Fruit fly (Drosophila melanogaster) whole organism, embryonic: ENCODE results near the gene Prat.

Source experiments
- Antp ChIP-seq: fragments of 200-800 bp; sonication (Bioruptor generic); optimal IDR thresholded peaks from 3 replicates; lab custom pipeline; 2016; ENCODE audit warnings: missing biosample characterization, missing genetic modification characterization
- Asciz ChIP-seq: fragments of 200-800 bp; sonication (Bioruptor generic); optimal IDR thresholded peaks from 2 replicates; lab custom pipeline; 2017; ENCODE audit warnings: missing biosample characterization, mild to moderate bottlenecking, missing genetic modification characterization, missing genetic modification reagents
- BEAF-32 ChIP-seq: fragments of 200-800 bp; sonication (Bioruptor generic); optimal IDR thresholded peaks from 3 replicates; lab custom pipeline; 2017; ENCODE audit warnings: missing biosample characterization, missing genetic modification characterization, mild to moderate bottlenecking, moderate library complexity, missing genetic modification reagents
- Blimp-1 ChIP-seq: fragments of 200-800 bp; sonication (Bioruptor generic); optimal IDR thresholded peaks from 3 replicates; lab custom pipeline; 2018; ENCODE audit warnings: missing biosample characterization, missing genetic modification characterization, mild to moderate bottlenecking, moderate library complexity, missing genetic modification reagents
- CG10267 ChIP-seq: fragments of 200-800 bp; sonication (Bioruptor generic); optimal IDR thresholded peaks from 2 replicates; lab custom pipeline; 2018; ENCODE audit warnings: missing biosample characterization, mild to moderate bottlenecking, missing genetic modification characterization, moderate library complexity
- CG10654 ChIP-seq: fragments of 200-800 bp; sonication (Bioruptor generic); optimal IDR thresholded peaks from 2 replicates; lab custom pipeline; 2016; ENCODE audit warnings: missing biosample characterization, missing genetic modification characterization
- CG12769 ChIP-seq: fragments of 200-800 bp; sonication (Bioruptor generic); optimal IDR thresholded peaks from 2 replicates; lab custom pipeline; 2019; ENCODE audit warnings: missing biosample characterization, mild to moderate bottlenecking, missing genetic modification characterization, moderate library complexity
- CG13775 ChIP-seq: fragments of 200-800 bp; sonication (Bioruptor generic); optimal IDR thresholded peaks from 3 replicates; lab custom pipeline; 2017; ENCODE audit warnings: missing biosample characterization, mild to moderate bottlenecking, missing genetic modification characterization
- CG14441 ChIP-seq: fragments of 200-800 bp; sonication (Bioruptor generic); IDR thresholded peaks from 2 replicates; pipeline ENCODE4 v1.3.6; 2022; ENCODE audit warnings: missing biosample characterization, missing genetic modification characterization
- CG15479 ChIP-seq: fragments of 200-800 bp; sonication (Bioruptor generic); optimal IDR thresholded peaks from 3 replicates; lab custom pipeline; 2019; ENCODE audit warnings: missing biosample characterization, mild to moderate bottlenecking, missing genetic modification characterization, moderate library complexity
- CG1647 ChIP-seq: fragments of 200-800 bp; sonication (Bioruptor generic); optimal IDR thresholded peaks from 3 replicates; lab custom pipeline; 2016; ENCODE audit warnings: missing biosample characterization, missing genetic modification characterization
- CG18476 ChIP-seq: fragments of 200-800 bp; sonication (Bioruptor generic); optimal IDR thresholded peaks from 2 replicates; lab custom pipeline; 2016; ENCODE audit warnings: missing biosample characterization, mild to moderate bottlenecking, missing genetic modification characterization
- CG31224 ChIP-seq: fragments of 200-800 bp; sonication (Bioruptor generic); IDR thresholded peaks from 2 replicates; pipeline ENCODE4 v1.3.6; 2022; ENCODE audit warnings: missing biosample characterization, missing genetic modification characterization
- CG32767 ChIP-seq: fragments of 200-800 bp; sonication (Bioruptor generic); IDR thresholded peaks from 2 replicates; pipeline ENCODE4 v1.3.6; 2022; ENCODE audit warnings: missing biosample characterization, missing genetic modification characterization
- CG34224 ChIP-seq: fragments of 200-800 bp; sonication (Bioruptor generic); IDR thresholded peaks from 3 replicates; pipeline ENCODE4 v1.3.6; 2022; ENCODE audit warnings: missing biosample characterization, missing genetic modification characterization; ENCODE audit not compliant: partially characterized antibody
- CG3847 ChIP-seq: fragments of 200-800 bp; sonication (Bioruptor generic); IDR thresholded peaks from 2 replicates; pipeline ENCODE4 v1.3.6; 2022; ENCODE audit warnings: missing biosample characterization, missing genetic modification characterization
- CG4328 ChIP-seq: fragments of 200-800 bp; sonication (Bioruptor generic); optimal IDR thresholded peaks from 3 replicates; lab custom pipeline; 2017; ENCODE audit warnings: missing biosample characterization, missing genetic modification reagents, missing genetic modification characterization
- CG43689 ChIP-seq: fragments of 200-800 bp; sonication (Bioruptor generic); IDR thresholded peaks from 2 replicates; pipeline ENCODE4 v1.3.6; 2022; ENCODE audit warnings: missing biosample characterization, missing genetic modification characterization
- CG4404 ChIP-seq: fragments of 200-800 bp; sonication (Bioruptor generic); IDR thresholded peaks from 2 replicates; pipeline ENCODE4 v1.3.6; 2022; ENCODE audit warnings: missing biosample characterization, missing genetic modification characterization
- CG6175 ChIP-seq: fragments of 200-800 bp; sonication (Bioruptor generic); IDR thresholded peaks from 3 replicates; pipeline ENCODE4 v1.3.6; 2022; ENCODE audit warnings: missing biosample characterization, missing genetic modification characterization
- Drgx ChIP-seq: fragments of 200-800 bp; sonication (Bioruptor generic); IDR thresholded peaks from 2 replicates; pipeline ENCODE4 v1.3.6; 2022; ENCODE audit warnings: missing biosample characterization, missing genetic modification characterization
- E2f1 ChIP-seq: fragments of 200-800 bp; sonication (Bioruptor generic); IDR thresholded peaks from 2 replicates; pipeline ENCODE4 v1.3.6; 2022; ENCODE audit warnings: missing biosample characterization, missing genetic modification characterization
- H15 ChIP-seq: fragments of 200-800 bp; sonication (Bioruptor generic); IDR thresholded peaks from 3 replicates; pipeline ENCODE4 v1.3.6; 2022; ENCODE audit warnings: missing biosample characterization, missing genetic modification characterization
- Hr51 ChIP-seq, 2 experiments: fragments of 200-800 bp; sonication (Bioruptor generic); optimal IDR thresholded peaks; 2 replicates in 1 of 2; 3 replicates in 1 of 2; lab custom pipeline; 2016 to 2018; ENCODE audit warnings: missing biosample characterization in 2 of 2, missing genetic modification characterization in 2 of 2, mild to moderate bottlenecking in 1 of 2, moderate library complexity in 1 of 2
- NK7.1 ChIP-seq: fragments of 200-800 bp; sonication (Bioruptor generic); optimal IDR thresholded peaks from 3 replicates; lab custom pipeline; 2016; ENCODE audit warnings: missing biosample characterization, missing genetic modification characterization
- Nf-YB ChIP-seq: fragments of 200-800 bp; sonication (Bioruptor generic); optimal IDR thresholded peaks from 3 replicates; lab custom pipeline; 2019; ENCODE audit warnings: missing biosample characterization, mild to moderate bottlenecking, missing genetic modification characterization, moderate library complexity
- Ssrp ChIP-seq: fragments of 200-800 bp; sonication (Bioruptor generic); optimal IDR thresholded peaks from 2 replicates; lab custom pipeline; 2018; ENCODE audit warnings: missing biosample characterization, mild to moderate bottlenecking, missing genetic modification characterization, moderate library complexity
- bowl ChIP-seq: fragments of 200-800 bp; sonication (Bioruptor generic); IDR thresholded peaks from 2 replicates; pipeline ENCODE4 v1.3.6; 2022; ENCODE audit warnings: missing biosample characterization, missing genetic modification characterization
- br ChIP-seq: fragments of >200 bp; optimal IDR thresholded peaks from 2 replicates; lab custom pipeline; 2017
- btn ChIP-seq: fragments of 200-800 bp; sonication (Bioruptor generic); optimal IDR thresholded peaks from 2 replicates; lab custom pipeline; 2016; ENCODE audit warnings: missing biosample characterization, missing genetic modification characterization
- cas ChIP-seq: fragments of 200-800 bp; sonication (Bioruptor generic); IDR thresholded peaks from 2 replicates; pipeline ENCODE4 v1.3.6; 2022; ENCODE audit warnings: missing biosample characterization, missing genetic modification characterization
- ci ChIP-seq: fragments of 200-800 bp; sonication (Bioruptor generic); IDR thresholded peaks from 3 replicates; pipeline ENCODE4 v1.3.6; 2022; ENCODE audit warnings: missing biosample characterization, missing genetic modification characterization
- crp ChIP-seq, 2 experiments: fragments of 200-800 bp; sonication (Bioruptor generic); optimal IDR thresholded peaks; 2 replicates in 1 of 2; 3 replicates in 1 of 2; lab custom pipeline; 2017; ENCODE audit warnings: missing biosample characterization in 2 of 2, missing genetic modification characterization in 2 of 2, mild to moderate bottlenecking in 1 of 2, moderate library complexity in 1 of 2
- dysf ChIP-seq: fragments of 200-800 bp; sonication (Bioruptor generic); IDR thresholded peaks from 3 replicates; pipeline ENCODE4 v1.3.6; 2022; ENCODE audit warnings: missing biosample characterization, missing genetic modification characterization
- en ChIP-seq: fragments of 200-800 bp; sonication (Bioruptor generic); optimal IDR thresholded peaks from 2 replicates; lab custom pipeline; 2016; ENCODE audit warnings: missing biosample characterization, missing genetic modification characterization
- eyg ChIP-seq: fragments of 200-800 bp; sonication (Bioruptor generic); optimal IDR thresholded peaks from 3 replicates; lab custom pipeline; 2016; ENCODE audit warnings: missing biosample characterization, missing genetic modification characterization
- fd96Cb ChIP-seq: fragments of 200-800 bp; sonication (Bioruptor generic); optimal IDR thresholded peaks from 2 replicates; lab custom pipeline; 2018; ENCODE audit warnings: missing biosample characterization, mild to moderate bottlenecking, missing genetic modification characterization, moderate library complexity
- gsb ChIP-seq: fragments of 200-800 bp; sonication (Bioruptor generic); IDR thresholded peaks from 2 replicates; pipeline ENCODE4 v1.3.6; 2022; ENCODE audit warnings: missing biosample characterization, missing genetic modification characterization
- her ChIP-seq: fragments of 200-800 bp; sonication (Bioruptor generic); optimal IDR thresholded peaks from 2 replicates; lab custom pipeline; 2016; ENCODE audit warnings: missing biosample characterization, missing genetic modification characterization
- hth ChIP-seq: fragments of >200 bp; optimal IDR thresholded peaks from 2 replicates; lab custom pipeline; 2017; ENCODE audit warnings: inconsistent platforms
- pho ChIP-seq: fragments of 200-800 bp; sonication (Bioruptor generic); optimal IDR thresholded peaks from 2 replicates; lab custom pipeline; 2016; ENCODE audit warnings: missing biosample characterization, missing genetic modification characterization
- pnt ChIP-seq: fragments of 200-800 bp; sonication (Bioruptor generic); optimal IDR thresholded peaks from 3 replicates; lab custom pipeline; 2016; ENCODE audit warnings: missing biosample characterization, missing genetic modification characterization
- pum ChIP-seq: fragments of 200-800 bp; sonication (Bioruptor generic); optimal IDR thresholded peaks from 2 replicates; lab custom pipeline; 2016; ENCODE audit warnings: missing biosample characterization, missing genetic modification characterization
- schlank ChIP-seq: fragments of 200-800 bp; sonication (Bioruptor generic); optimal IDR thresholded peaks from 2 replicates; lab custom pipeline; 2018; ENCODE audit warnings: missing biosample characterization, mild to moderate bottlenecking, missing genetic modification characterization
- scrt ChIP-seq: fragments of 200-800 bp; sonication (Bioruptor generic); optimal IDR thresholded peaks from 2 replicates; lab custom pipeline; 2018; ENCODE audit warnings: missing biosample characterization, mild to moderate bottlenecking, missing genetic modification characterization, moderate library complexity
- seq ChIP-seq: fragments of 200-800 bp; sonication (Bioruptor generic); IDR thresholded peaks from 2 replicates; pipeline ENCODE4 v1.3.6; 2022; ENCODE audit warnings: missing biosample characterization, missing genetic modification characterization
- sob ChIP-seq: fragments of 200-800 bp; sonication (Bioruptor generic); IDR thresholded peaks from 2 replicates; pipeline ENCODE4 v1.3.6; 2022; ENCODE audit warnings: missing biosample characterization, missing genetic modification characterization
- tgo ChIP-seq: fragments of 200-800 bp; sonication (Bioruptor generic); IDR thresholded peaks from 3 replicates; pipeline ENCODE4 v1.3.6; 2022; ENCODE audit warnings: missing biosample characterization, missing genetic modification characterization
- toy ChIP-seq: fragments of 200-800 bp; sonication (Bioruptor generic); IDR thresholded peaks from 2 replicates; pipeline ENCODE4 v1.3.6; 2022; ENCODE audit warnings: missing biosample characterization, missing genetic modification characterization
- unpg ChIP-seq: fragments of 200-800 bp; sonication (Bioruptor generic); optimal IDR thresholded peaks from 3 replicates; lab custom pipeline; 2018; ENCODE audit warnings: missing biosample characterization, mild to moderate bottlenecking, missing genetic modification characterization, moderate library complexity
- vvl ChIP-seq: fragments of 200-800 bp; sonication (Bioruptor generic); IDR thresholded peaks from 2 replicates; pipeline ENCODE4 v1.3.6; 2022; ENCODE audit warnings: missing biosample characterization, missing genetic modification characterization
- zfh1 ChIP-seq: fragments of 200-800 bp; sonication (Bioruptor generic); IDR thresholded peaks from 3 replicates; pipeline ENCODE4 v1.3.6; 2022; ENCODE audit warnings: missing biosample characterization, missing genetic modification characterization

Prat gene

DNA sequence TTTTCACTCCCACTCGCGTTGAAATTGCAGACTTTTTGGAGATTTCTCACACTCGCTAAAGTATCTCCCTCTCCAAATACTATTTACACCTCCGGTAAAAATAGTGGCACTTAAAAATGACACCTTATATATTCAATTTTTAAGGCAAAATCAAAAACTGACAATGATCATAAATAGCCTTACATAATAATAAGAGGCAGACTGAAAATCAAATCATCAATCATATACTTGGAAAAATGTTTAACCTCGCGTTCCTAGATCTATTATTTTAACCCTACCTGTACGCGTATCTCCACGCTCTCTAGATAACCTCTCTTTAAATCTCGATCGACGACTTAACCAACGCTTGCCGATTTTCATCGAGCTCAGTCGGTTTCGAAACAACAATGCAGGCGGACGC is 16.1 kb downstream of the Prat start (continued):
- TF ChIP-seq H15 (GFP tag; lab: Robert Waterston, UW) (peak; percentile 60; the same call in 1 of the 3 replicates), tgo (GFP tag; lab: Robert Waterston, UW) (peak; percentile 82), CG13775 (peak; percentile 53), fd96Cb (tag; lab: Kevin White, UChicago) (peak; percentile 16), bowl (GFP tag; lab: Robert Waterston, UW) (peak; percentile 7; the same call in 1 of the 2 replicates), br (no peak), CG10267 (tag; lab: Kevin White, UChicago) (peak; percentile 49), ci (peak; percentile 44; the same call in 1 of the 3 replicates), dysf (GFP tag; lab: Robert Waterston, UW) (peak; percentile 88), CG15479 (no peak), CG10654 (GFP tag; lab: Kevin White, UChicago) (peak; percentile 41), en (GFP tag; lab: Kevin White, UChicago) (peak; percentile 11), crp (GFP tag; optimal IDR thresholded peaks at IDR 0.05; lab: Kevin White, UChicago) (no peak), cas (GFP tag; lab: Robert Waterston, UW) (peak; percentile 79), CG6175 (GFP tag; lab: Robert Waterston, UW) (peak; percentile 73; the same call in 1 of the 3 replicates), Antp (peak; percentile 48), pum (GFP tag; lab: Kevin White, UChicago) (peak; percentile 14), CG1647 (GFP tag; lab: Kevin White, UChicago) (peak; percentile 37), Nf-YB (no peak), CG31224 (GFP tag; lab: Robert Waterston, UW) (peak; percentile 42; the same call in 1 of the 2 replicates), zfh1 (GFP tag; lab: Robert Waterston, UW) (peak; percentile 63), CG4404 (GFP tag; lab: Robert Waterston, UW) (0 out of 2 replicates have a peak, but pooled peaks have one; percentile 26), NK7.1 (no peak), toy (GFP tag; lab: Robert Waterston, UW) (no peak), eyg (GFP tag; lab: Kevin White, UChicago) (peak; percentile 13), CG32767 (GFP tag; lab: Robert Waterston, UW) (0 out of 2 replicates have a peak, but pooled peaks have one; percentile 15), her (GFP tag; lab: Kevin White, UChicago) (peak; percentile 48), gsb (peak; percentile 66), Blimp-1 (GFP tag; lab: Kevin White, UChicago) (no peak), Ssrp (tag; lab: Kevin White, UChicago) (no peak), Drgx (GFP tag; lab: Robert Waterston, UW) (peak; percentile 96), seq (GFP tag; lab: Robert Waterston, UW) (peak; percentile 65; the same call in 1 of the 2 replicates), Asciz (GFP tag; lab: Kevin White, UChicago) (peak; percentile 54), scrt (GFP tag; lab: Kevin White, UChicago) (no peak), vvl (GFP tag; lab: Robert Waterston, UW) (peak; percentile 87), unpg (no peak), CG18476 (GFP tag; lab: Kevin White, UChicago) (peak; percentile 41), Hr51 (GFP tag; optimal IDR thresholded peaks at IDR 0.05; lab: Kevin White, UChicago) (peak in 1 of 2 experiments; percentile 83), CG4328 (GFP tag; lab: Kevin White, UChicago) (no peak), pho (peak; percentile 52), CG34224 (GFP tag; lab: Robert Waterston, UW) (no peak), sob (GFP tag; lab: Robert Waterston, UW) (peak; percentile 75), btn (GFP tag; lab: Kevin White, UChicago) (no peak), schlank (tag; lab: Kevin White, UChicago) (peak; percentile 30), hth (lab: Kevin White, UChicago) (no peak), E2f1 (peak; percentile 67), CG43689 (GFP tag; lab: Robert Waterston, UW) (peak; percentile 54), pnt (peak; percentile 30), CG12769 (tag; lab: Kevin White, UChicago) (peak; percentile 72), CG3847 (GFP tag; lab: Robert Waterston, UW) (peak; percentile 67), CG14441 (GFP tag; lab: Robert Waterston, UW) (peak; percentile 84), BEAF-32 (GFP tag; lab: Kevin White, UChicago) (no peak)
